Worm (Caenorhabditis elegans) whole organism, mixed stage, embryonic: ENCODE data around the gene Y38E10A.8.

Experiments
- blmp-1 ChIP-seq: fragments of 150-350 bp; optimal IDR thresholded peaks from 2 replicates; lab custom pipeline; 2014; ENCODE audit warnings: missing biosample characterization, missing genetic modification characterization
- ceh-43 ChIP-seq: fragments of 200-800 bp; sonication (Bioruptor generic); optimal IDR thresholded peaks from 2 replicates; lab custom pipeline; 2018; ENCODE audit warnings: mild to moderate bottlenecking, missing genetic modification characterization, moderate library complexity, missing compliant biosample characterization
- ces-1 ChIP-seq: fragments of 150-350 bp; optimal IDR thresholded peaks from 2 replicates; lab custom pipeline; 2014; ENCODE audit warnings: missing biosample characterization, missing genetic modification reagents, missing genetic modification characterization
- elt-1 ChIP-seq: sonication (generic microtip); optimal IDR thresholded peaks from 2 replicates; lab custom pipeline; 2017; ENCODE audit warnings: missing genetic modification characterization, mild to moderate bottlenecking, missing compliant biosample characterization, antibody characterized with exemption, moderate library complexity, borderline replicate concordance; ENCODE audit not compliant: insufficient read depth
- elt-3 ChIP-seq: fragments of 150-350 bp; optimal IDR thresholded peaks from 2 replicates; lab custom pipeline; 2014; ENCODE audit warnings: missing biosample characterization, missing genetic modification characterization
- hlh-1 ChIP-seq: fragments of 150-350 bp; optimal IDR thresholded peaks from 2 replicates; lab custom pipeline; 2014; ENCODE audit warnings: missing biosample characterization, missing genetic modification reagents, missing genetic modification characterization
- lin-13 ChIP-seq: fragments of 150-350 bp; optimal IDR thresholded peaks from 2 replicates; lab custom pipeline; 2014; ENCODE audit warnings: missing biosample characterization, missing genetic modification characterization
- nhr-12 ChIP-seq: fragments of 150-350 bp; optimal IDR thresholded peaks from 2 replicates; lab custom pipeline; 2014; ENCODE audit warnings: missing biosample characterization, missing genetic modification characterization
- nhr-237 ChIP-seq: fragments of 150-350 bp; optimal IDR thresholded peaks from 2 replicates; lab custom pipeline; 2014; ENCODE audit warnings: missing biosample characterization, missing genetic modification characterization
- snpc-4 ChIP-seq: fragments of 150-350 bp; optimal IDR thresholded peaks from 2 replicates; lab custom pipeline; 2014; ENCODE audit warnings: missing biosample characterization, missing genetic modification characterization
- unc-62 ChIP-seq: fragments of 150-350 bp; optimal IDR thresholded peaks from 2 replicates; lab custom pipeline; 2014; ENCODE audit warnings: missing biosample characterization, missing genetic modification reagents, missing genetic modification characterization

DNA sequence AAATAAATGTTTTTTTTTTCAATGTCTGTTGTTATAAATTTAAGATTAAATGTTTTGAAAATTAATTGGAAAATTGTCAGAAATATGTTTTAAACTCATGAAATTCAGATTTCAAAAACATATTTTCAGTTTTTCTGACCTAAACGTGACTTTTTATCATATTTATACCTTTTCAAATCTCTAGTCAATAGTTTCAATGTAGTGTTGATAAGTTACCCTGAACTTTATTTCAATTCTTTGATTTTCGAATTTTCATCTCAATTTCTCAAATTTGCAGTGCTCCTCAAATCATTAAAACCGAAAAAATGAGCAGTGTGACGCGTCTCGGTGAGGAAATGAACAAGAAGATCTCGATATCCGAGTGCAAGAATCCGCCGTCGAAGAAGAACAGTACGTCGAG lies 47.4 kb downstream of the Y38E10A.8 start, which contains the start of gene rgs-4:
- TF ChIP-seq snpc-4 (tag; lab: Kevin White, UChicago), result no peak
- TF ChIP-seq hlh-1 (tag; lab: Kevin White, UChicago), result no peak
- TF ChIP-seq nhr-12 (tag; lab: Kevin White, UChicago), result no peak
- no peak for TF ChIP-seq elt-1 (tag; lab: Kevin White, UChicago)
- no peak for TF ChIP-seq lin-13 (tag; lab: Kevin White, UChicago)
- TF ChIP-seq elt-3 (tag; lab: Kevin White, UChicago), result no peak
- TF ChIP-seq nhr-237, result no peak
- no peak for TF ChIP-seq ces-1 (GFP tag; lab: Kevin White, UChicago)
- TF ChIP-seq unc-62 (GFP tag; lab: Kevin White, UChicago), result no peak
- no peak for TF ChIP-seq ceh-43 (GFP tag; lab: Kevin White, UChicago)
- TF ChIP-seq blmp-1, result no peak
